Fruit fly (Drosophila melanogaster) whole organism, prepupa: ENCODE measurements around the gene CG31898.
A peak's percentile ranks its signal among the peaks of the same experiment; 100 is the strongest.

Experiments
- Blimp-1 ChIP-seq: fragments of 200-800 bp; sonication (Bioruptor generic); optimal IDR thresholded peaks from 3 replicates; lab custom pipeline; 2017; ENCODE audit warnings: missing biosample characterization, missing genetic modification characterization, mild to moderate bottlenecking, moderate library complexity, missing genetic modification reagents
- CG10631 ChIP-seq: fragments of 200-800 bp; sonication (Bioruptor generic); optimal IDR thresholded peaks from 2 replicates; lab custom pipeline; 2016; ENCODE audit warnings: missing biosample characterization, missing genetic modification characterization
- CG11294 ChIP-seq: fragments of 200-800 bp; sonication (Bioruptor generic); IDR thresholded peaks from 2 replicates; pipeline ENCODE4 v1.3.6; 2022; ENCODE audit warnings: missing biosample characterization, missing genetic modification characterization
- CG1621 ChIP-seq: fragments of 200-800 bp; sonication (Bioruptor generic); optimal IDR thresholded peaks from 3 replicates; lab custom pipeline; 2018; ENCODE audit warnings: missing biosample characterization, mild to moderate bottlenecking, missing genetic modification characterization
- CG3032 ChIP-seq: fragments of 200-800 bp; optimal IDR thresholded peaks from 2 replicates; lab custom pipeline; 2019; ENCODE audit warnings: missing biosample characterization, mild to moderate bottlenecking, missing genetic modification characterization, moderate library complexity
- CG34406 ChIP-seq: fragments of 200-800 bp; sonication (Bioruptor generic); optimal IDR thresholded peaks from 3 replicates; lab custom pipeline; 2016; ENCODE audit warnings: missing biosample characterization, missing genetic modification characterization
- CG4318 ChIP-seq: fragments of 200-800 bp; sonication (Bioruptor generic); optimal IDR thresholded peaks from 3 replicates; lab custom pipeline; 2017; ENCODE audit warnings: missing biosample characterization, mild to moderate bottlenecking, missing genetic modification characterization
- CG6163 ChIP-seq: fragments of 200-800 bp; sonication (Bioruptor generic); IDR thresholded peaks from 3 replicates; pipeline ENCODE4 v1.3.6; 2022; ENCODE audit warnings: missing biosample characterization, missing genetic modification characterization
- CG6808 ChIP-seq: fragments of 200-800 bp; sonication (Bioruptor generic); optimal IDR thresholded peaks from 3 replicates; lab custom pipeline; 2017; ENCODE audit warnings: missing biosample characterization, missing genetic modification characterization, mild to moderate bottlenecking, moderate library complexity, missing genetic modification reagents
- CG6854 ChIP-seq: fragments of 200-800 bp; sonication (Bioruptor generic); optimal IDR thresholded peaks from 2 replicates; lab custom pipeline; 2017; ENCODE audit warnings: missing biosample characterization, mild to moderate bottlenecking, missing genetic modification characterization
- CG8119 ChIP-seq: fragments of 200-800 bp; sonication (Bioruptor generic); IDR thresholded peaks from 3 replicates; pipeline ENCODE4 v1.3.6; 2022; ENCODE audit warnings: missing biosample characterization, missing genetic modification characterization
- CG8319 ChIP-seq: fragments of 200-800 bp; sonication (Bioruptor generic); optimal IDR thresholded peaks from 3 replicates; lab custom pipeline; 2016; ENCODE audit warnings: missing biosample characterization, missing genetic modification characterization
- CG8632 ChIP-seq: fragments of 200-800 bp; sonication (Bioruptor generic); optimal IDR thresholded peaks from 3 replicates; lab custom pipeline; 2016; ENCODE audit warnings: missing biosample characterization, missing genetic modification characterization
- Eip93F ChIP-seq: fragments of 200-800 bp; sonication (Bioruptor generic); optimal IDR thresholded peaks from 2 replicates; lab custom pipeline; 2016; ENCODE audit warnings: missing biosample characterization, mild to moderate bottlenecking, missing genetic modification characterization
- Ets21C ChIP-seq: fragments of 200-800 bp; sonication (Bioruptor generic); optimal IDR thresholded peaks from 3 replicates; lab custom pipeline; 2016; ENCODE audit warnings: missing biosample characterization, missing genetic modification characterization
- Ets96B ChIP-seq: fragments of 200-800 bp; optimal IDR thresholded peaks from 2 replicates; lab custom pipeline; 2019; ENCODE audit warnings: missing biosample characterization, mild to moderate bottlenecking, missing genetic modification characterization, moderate library complexity
- Hr39 ChIP-seq: fragments of 200-800 bp; sonication (Bioruptor generic); optimal IDR thresholded peaks from 2 replicates; lab custom pipeline; 2016; ENCODE audit warnings: missing biosample characterization, missing genetic modification characterization
- Hr4 ChIP-seq: fragments of 200-800 bp; sonication (Bioruptor generic); optimal IDR thresholded peaks from 3 replicates; lab custom pipeline; 2016; ENCODE audit warnings: missing biosample characterization, missing genetic modification characterization
- Lpt ChIP-seq: fragments of 200-800 bp; sonication (Bioruptor generic); optimal IDR thresholded peaks from 3 replicates; lab custom pipeline; 2016; ENCODE audit warnings: missing biosample characterization, missing genetic modification characterization
- Met ChIP-seq: fragments of 200-800 bp; sonication (Bioruptor generic); optimal IDR thresholded peaks from 3 replicates; lab custom pipeline; 2016; ENCODE audit warnings: missing biosample characterization, missing genetic modification characterization
- Smox ChIP-seq: fragments of 200-800 bp; sonication (Bioruptor generic); optimal IDR thresholded peaks from 3 replicates; lab custom pipeline; 2016; ENCODE audit warnings: missing biosample characterization, missing genetic modification characterization
- Sox14 ChIP-seq: fragments of 200-800 bp; sonication (Bioruptor generic); optimal IDR thresholded peaks from 3 replicates; lab custom pipeline; 2016; ENCODE audit warnings: missing biosample characterization, missing genetic modification characterization
- Sox15 ChIP-seq: fragments of 200-800 bp; sonication (Bioruptor generic); optimal IDR thresholded peaks from 3 replicates; lab custom pipeline; 2016; ENCODE audit warnings: missing biosample characterization, missing genetic modification characterization
- achi ChIP-seq: fragments of 200-800 bp; sonication (Bioruptor generic); optimal IDR thresholded peaks from 3 replicates; lab custom pipeline; 2016; ENCODE audit warnings: missing biosample characterization, missing genetic modification characterization
- cyc ChIP-seq: fragments of 200-800 bp; sonication (Bioruptor generic); optimal IDR thresholded peaks from 3 replicates; lab custom pipeline; 2016; ENCODE audit warnings: missing biosample characterization, missing genetic modification characterization
- dac ChIP-seq: fragments of 200-800 bp; sonication (Bioruptor generic); optimal IDR thresholded peaks from 2 replicates; lab custom pipeline; 2017; ENCODE audit warnings: missing biosample characterization, mild to moderate bottlenecking, missing genetic modification characterization
- dsx ChIP-seq: fragments of 200-800 bp; optimal IDR thresholded peaks from 3 replicates; lab custom pipeline; 2019; ENCODE audit warnings: missing biosample characterization, mild to moderate bottlenecking, missing genetic modification characterization, moderate library complexity; ENCODE audit not compliant: poor library complexity, severe bottlenecking
- fkh ChIP-seq: fragments of 200-800 bp; sonication (Bioruptor generic); optimal IDR thresholded peaks from 3 replicates; lab custom pipeline; 2017; ENCODE audit warnings: missing biosample characterization, mild to moderate bottlenecking, missing genetic modification characterization, moderate library complexity
- lz ChIP-seq: fragments of 200-800 bp; sonication (Bioruptor generic); optimal IDR thresholded peaks from 3 replicates; lab custom pipeline; 2016; ENCODE audit warnings: missing biosample characterization, missing genetic modification characterization
- net ChIP-seq: fragments of 200-800 bp; sonication (Bioruptor generic); optimal IDR thresholded peaks from 3 replicates; lab custom pipeline; 2016; ENCODE audit warnings: missing biosample characterization, missing genetic modification characterization
- pdm3 ChIP-seq: fragments of 200-800 bp; sonication (Bioruptor generic); optimal IDR thresholded peaks from 3 replicates; lab custom pipeline; 2016; ENCODE audit warnings: missing biosample characterization, missing genetic modification characterization
- salr ChIP-seq, 2 experiments: fragments of 200-800 bp; sonication (Bioruptor generic); optimal IDR thresholded peaks; 3 replicates each; lab custom pipeline; 2016 to 2018; ENCODE audit warnings: missing biosample characterization in 2 of 2, missing genetic modification characterization in 2 of 2, mild to moderate bottlenecking in 1 of 2
- ss ChIP-seq, 2 experiments: fragments of 200-800 bp; sonication (Bioruptor generic); optimal IDR thresholded peaks; 2 replicates in 1 of 2; 3 replicates in 1 of 2; lab custom pipeline; 2017 to 2018; ENCODE audit warnings: mild to moderate bottlenecking in 2 of 2, missing biosample characterization in 2 of 2, missing genetic modification characterization in 2 of 2, moderate library complexity in 1 of 2
- svp ChIP-seq: fragments of 200-800 bp; sonication (Bioruptor generic); peaks from one replicate; lab custom pipeline; 2016; ENCODE audit warnings: missing biosample characterization, missing genetic modification characterization
- topi ChIP-seq: fragments of 200-800 bp; sonication (Bioruptor generic); optimal IDR thresholded peaks from 3 replicates; lab custom pipeline; 2016; ENCODE audit warnings: missing biosample characterization, missing genetic modification characterization
- vri ChIP-seq: fragments of 200-800 bp; sonication (Bioruptor generic); optimal IDR thresholded peaks from 3 replicates; lab custom pipeline; 2016; ENCODE audit warnings: missing biosample characterization, mild to moderate bottlenecking, missing genetic modification characterization

The CG31898 gene

DNA sequence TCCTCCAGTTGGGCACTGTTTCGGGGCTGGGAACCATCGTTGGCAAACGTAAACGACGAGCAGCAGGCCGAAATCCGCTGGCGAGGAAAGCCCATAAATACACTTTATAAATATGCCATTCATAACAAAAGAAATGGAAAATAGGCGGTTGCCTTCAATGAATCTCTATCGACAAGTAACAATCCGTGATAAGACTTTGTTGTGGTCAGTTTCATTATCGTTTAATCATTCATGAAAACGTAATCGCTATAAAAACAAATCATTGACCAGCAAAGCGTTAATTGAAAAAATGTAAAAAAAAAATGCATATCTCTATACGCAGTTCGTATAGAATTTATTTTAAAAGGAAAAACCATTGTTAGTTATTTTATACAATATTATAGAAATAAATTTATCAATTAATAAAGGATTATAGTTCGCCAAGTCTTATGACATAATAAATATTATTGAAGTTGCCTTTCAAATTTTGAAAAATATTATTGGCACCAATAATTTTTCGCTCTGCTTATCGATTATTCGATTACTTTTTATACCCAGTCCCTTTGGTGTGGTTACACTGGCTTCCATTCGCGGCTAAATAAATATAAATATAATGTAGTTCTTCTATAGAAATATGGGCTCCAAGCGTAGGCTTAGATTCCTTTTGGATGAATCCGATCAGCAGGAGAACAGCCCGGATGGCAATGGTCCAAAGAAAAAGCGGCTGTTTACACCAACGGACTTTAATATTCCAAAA is at the start of gene CG31898:
TSS of gene CG31898 (plus strand) at position 559 of the 736 bp plus-strand sequence.
- TF ChIP-seq dsx (GFP tag; lab: Kevin White, UChicago) (no peak), vri (GFP tag; lab: Kevin White, UChicago) (peak; percentile 87), Eip93F (GFP tag; lab: Kevin White, UChicago) (no peak), CG3032 (tag; lab: Kevin White, UChicago) (no peak), topi (GFP tag; lab: Kevin White, UChicago) (no peak), net (GFP tag; lab: Kevin White, UChicago) (no peak)

DNA sequence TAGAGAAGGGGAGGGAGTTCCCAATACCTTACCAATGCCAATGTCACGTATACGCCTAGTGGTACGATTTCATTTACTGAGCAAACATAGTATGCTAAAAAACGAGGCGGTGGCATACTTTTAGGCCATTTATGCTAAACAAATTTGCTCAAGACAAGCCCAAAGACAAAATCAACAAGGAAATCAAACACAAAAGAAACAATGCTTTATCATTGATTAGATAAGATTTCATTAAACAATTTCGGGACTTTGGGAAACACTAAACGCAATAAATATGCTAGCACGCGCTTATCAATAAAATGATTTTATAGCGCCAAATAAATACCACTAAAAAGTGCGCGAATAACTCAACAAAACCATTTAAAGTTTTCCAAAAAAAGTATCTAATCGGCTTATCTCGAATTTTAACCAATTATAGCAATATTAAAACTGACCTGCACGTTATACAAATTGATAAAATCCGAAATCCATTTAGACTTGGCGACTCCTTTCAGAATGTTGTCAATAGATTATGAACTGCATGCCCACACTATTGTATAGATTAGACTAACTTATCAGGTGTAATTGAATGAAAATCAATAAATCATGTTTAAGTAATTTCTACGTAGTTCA is 49.6 kb upstream of the CG31898 start:
- TF ChIP-seq Sox14 (no peak), vri (GFP tag; lab: Kevin White, UChicago) (peak; percentile 28), fkh (GFP tag; lab: Kevin White, UChicago) (peak; percentile 74)
- TF ChIP-seq, all 60 proteins: peak for 2

DNA sequence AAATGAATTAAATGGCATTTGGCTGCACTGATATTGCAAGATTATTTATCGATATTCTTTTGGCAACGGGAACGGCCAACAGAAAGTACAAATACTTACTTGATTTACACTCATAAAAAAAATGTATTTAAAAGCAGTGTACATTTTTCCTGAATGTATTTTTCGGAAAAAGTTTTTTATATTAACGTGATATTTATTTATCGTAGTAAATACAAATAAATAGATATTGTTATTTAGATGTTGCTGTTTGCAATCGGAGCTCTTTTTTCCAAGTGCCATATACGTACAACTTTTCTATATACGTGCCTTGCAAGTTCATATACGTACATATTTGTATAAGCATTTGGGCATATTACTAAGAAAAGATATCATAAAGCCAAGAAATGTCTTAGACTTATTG is 48.9 kb upstream of the CG31898 start:
- TF ChIP-seq Met (GFP tag; lab: Kevin White, UChicago) (peak; percentile 31), svp (peak; percentile 51), Ets96B (tag; lab: Kevin White, UChicago) (no peak), topi (GFP tag; lab: Kevin White, UChicago) (peak; percentile 26), cyc (GFP tag; lab: Kevin White, UChicago) (peak; percentile 21)

DNA sequence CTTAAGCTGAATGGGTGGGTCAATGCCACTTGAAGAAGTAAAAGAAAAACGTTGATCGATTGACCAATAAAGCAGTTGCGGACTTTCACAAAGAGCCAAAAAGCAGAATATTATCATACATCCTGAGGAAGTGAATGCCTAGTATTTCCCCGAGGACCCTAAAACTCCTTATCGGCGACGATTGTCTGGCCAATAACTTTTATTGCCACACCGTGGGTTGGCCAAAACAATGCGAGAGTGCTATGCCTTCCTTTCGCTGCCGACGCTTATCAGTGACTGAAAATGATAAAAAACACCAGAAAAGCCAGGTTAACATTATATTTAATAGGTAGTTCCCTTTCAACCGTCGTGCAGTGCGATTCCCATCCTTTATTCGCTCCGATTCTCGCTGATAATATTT is 48.4 kb upstream of the CG31898 start, which contains the start of gene Mur29B:
TSS of gene Mur29B (plus strand) at position 324 of the 400 bp plus-strand sequence.
- no peak for TF ChIP-seq salr (GFP tag; optimal IDR thresholded peaks at IDR 0.05; lab: Kevin White, UChicago)
- TF ChIP-seq vri (GFP tag; lab: Kevin White, UChicago) = peak; percentile 50

DNA sequence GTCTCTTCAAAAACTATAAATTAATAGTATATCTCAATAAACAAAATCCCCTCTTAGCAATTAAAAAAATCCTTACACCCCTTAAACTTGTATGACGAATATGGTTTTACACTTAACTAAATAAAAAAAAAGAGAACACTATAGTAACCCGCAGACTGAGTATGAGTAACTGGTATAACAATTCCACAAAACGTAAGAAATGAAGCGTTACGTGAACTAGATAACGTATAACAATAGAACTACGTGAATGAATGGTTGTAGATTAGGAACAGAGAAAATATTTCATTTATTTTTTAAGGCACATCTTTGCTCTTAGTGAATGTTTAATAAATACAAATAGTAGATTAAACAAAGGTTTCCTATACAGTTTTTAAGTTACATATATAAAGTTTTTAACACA is 44.8 kb upstream of the CG31898 start:
- TF ChIP-seq lz (GFP tag; lab: Kevin White, UChicago) (no peak), Hr4 (no peak), CG10631 (GFP tag; lab: Kevin White, UChicago) (no peak), CG6854 (no peak), CG6163 (GFP tag; lab: Robert Waterston, UW) (no peak)
- TF ChIP-seq, all 60 proteins: peak for 0

DNA sequence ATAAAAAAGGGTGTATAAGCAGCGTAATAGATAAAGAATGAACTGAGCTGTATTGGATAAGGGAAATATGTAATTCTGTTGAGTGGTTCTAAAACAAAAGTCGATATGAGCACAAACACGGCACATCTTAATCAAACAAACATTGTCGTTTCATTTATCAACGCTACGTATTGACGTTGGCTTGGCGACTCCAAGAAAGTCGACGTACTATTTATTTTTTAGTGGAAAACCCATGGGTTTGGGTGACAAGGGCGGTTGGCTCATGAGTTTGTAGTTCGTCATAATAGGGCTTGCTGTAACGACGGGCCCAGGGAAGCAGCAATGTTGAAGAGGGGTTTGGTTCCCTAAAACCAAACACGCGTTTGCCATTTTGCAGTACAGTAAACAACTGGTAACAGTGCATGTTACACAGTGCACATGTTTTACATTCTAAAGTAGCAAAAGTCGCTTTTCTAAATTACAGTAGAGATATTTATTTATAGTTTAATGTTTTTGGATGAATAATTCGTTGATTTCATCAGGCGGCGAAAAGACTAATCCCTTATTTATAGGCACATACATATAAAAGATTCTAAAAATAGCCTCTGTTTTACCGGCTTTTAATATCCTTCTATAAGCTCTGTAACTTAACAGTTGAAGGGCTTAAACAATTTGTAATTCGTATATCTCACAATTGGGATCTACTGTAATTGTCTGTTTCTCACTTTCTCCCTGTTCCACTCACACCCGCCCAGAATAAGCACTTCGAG is 38.8 kb upstream of the CG31898 start:
- TF ChIP-seq Ets96B (tag; lab: Kevin White, UChicago) = peak; percentile 17
- peak; percentile 40 for TF ChIP-seq Ets21C (GFP tag; lab: Kevin White, UChicago)
- peak; percentile 27; the same call in 1 of the 2 replicates for TF ChIP-seq CG11294
- peak; percentile 68 for TF ChIP-seq Hr39 (GFP tag; lab: Kevin White, UChicago)
- peak; percentile 49 for TF ChIP-seq cyc (GFP tag; lab: Kevin White, UChicago)
- peak; percentile 46 for TF ChIP-seq CG34406 (GFP tag; lab: Kevin White, UChicago)
- TF ChIP-seq Sox15 (GFP tag; lab: Kevin White, UChicago) = peak; percentile 40
- TF ChIP-seq dsx (GFP tag; lab: Kevin White, UChicago) = peak; percentile 28
- TF ChIP-seq CG8119 = no peak; the same call in 1 of the 3 replicates
- peak; percentile 60 for TF ChIP-seq achi (GFP tag; lab: Kevin White, UChicago)
- peak; percentile 30 to 62 for TF ChIP-seq ss (GFP tag; optimal IDR thresholded peaks at IDR 0.05; lab: Kevin White, UChicago)
- peak; percentile 61 for TF ChIP-seq Smox (GFP tag; lab: Kevin White, UChicago)
- TF ChIP-seq CG1621 (tag; lab: Kevin White, UChicago) = no peak
- peak; percentile 56 for TF ChIP-seq CG3032 (tag; lab: Kevin White, UChicago)
- peak; percentile 27 for TF ChIP-seq CG8319 (GFP tag; lab: Kevin White, UChicago)
- TF ChIP-seq CG8632 = peak; percentile 47
- TF ChIP-seq Blimp-1 (GFP tag; lab: Kevin White, UChicago) = peak; percentile 41
- TF ChIP-seq CG6808 (GFP tag; lab: Kevin White, UChicago) = peak; percentile 54
- peak; percentile 80 for TF ChIP-seq Hr4
- no peak for TF ChIP-seq Lpt (GFP tag; lab: Kevin White, UChicago)
- no peak for TF ChIP-seq dac
- TF ChIP-seq Met (GFP tag; lab: Kevin White, UChicago) = peak; percentile 77
- peak; percentile 50 for TF ChIP-seq Sox14
- peak; percentile 5 for TF ChIP-seq CG4318 (GFP tag; lab: Kevin White, UChicago)
- TF ChIP-seq topi (GFP tag; lab: Kevin White, UChicago) = peak; percentile 42
- no peak for TF ChIP-seq pdm3 (GFP tag; lab: Kevin White, UChicago)
